Worm (Caenorhabditis elegans) whole organism, L1 larva: ENCODE data around the gene daf-12.

Experiments
- aha-1 ChIP-seq: fragments of 150-350 bp; optimal IDR thresholded peaks from 2 replicates; lab custom pipeline; 2014; ENCODE audit warnings: missing biosample characterization, missing genetic modification characterization
- ama-1 ChIP-seq: fragments of 150-350 bp; optimal IDR thresholded peaks from 2 replicates; lab custom pipeline; 2014
- blmp-1 ChIP-seq: fragments of 150-350 bp; optimal IDR thresholded peaks from 2 replicates; lab custom pipeline; 2014; ENCODE audit warnings: missing biosample characterization, missing genetic modification characterization
- ceh-88 ChIP-seq: fragments of 200-800 bp; sonication (Bioruptor generic); IDR thresholded peaks from 2 replicates; pipeline ENCODE4 v1.3.6; 2022; ENCODE audit warnings: missing genetic modification characterization, missing compliant biosample characterization
- lin-35 ChIP-seq, 2 experiments: fragments of 150-350 bp; optimal IDR thresholded peaks; 2 replicates each; lab custom pipeline; 2014; ENCODE audit warnings: missing biosample characterization in 2 of 2, missing genetic modification characterization in 2 of 2, missing genetic modification reagents in 2 of 2
- nhr-20 ChIP-seq: sonication (generic microtip); optimal IDR thresholded peaks from 2 replicates; lab custom pipeline; 2016; ENCODE audit warnings: mild to moderate bottlenecking, missing genetic modification characterization, missing compliant biosample characterization
- nhr-28 ChIP-seq: fragments of 150-350 bp; optimal IDR thresholded peaks from 2 replicates; lab custom pipeline; 2014; ENCODE audit warnings: missing biosample characterization, missing genetic modification characterization
- sox-4 ChIP-seq: sonication (generic microtip); optimal IDR thresholded peaks from 2 replicates; lab custom pipeline; 2016; ENCODE audit warnings: missing genetic modification characterization, missing compliant biosample characterization
- tbx-2 ChIP-seq: sonication (generic microtip); optimal IDR thresholded peaks from 2 replicates; lab custom pipeline; 2016; ENCODE audit warnings: missing genetic modification characterization, missing compliant biosample characterization
- unc-62 ChIP-seq: fragments of 150-350 bp; optimal IDR thresholded peaks from 2 replicates; lab custom pipeline; 2014; ENCODE audit warnings: missing biosample characterization, missing genetic modification reagents, missing genetic modification characterization
- unc-86 ChIP-seq: sonication (generic microtip); optimal IDR thresholded peaks from 2 replicates; lab custom pipeline; 2016; ENCODE audit warnings: missing genetic modification characterization, missing compliant biosample characterization
- ztf-11 ChIP-seq, 2 experiments: sonication (generic microtip); optimal IDR thresholded peaks; 2 replicates each; lab custom pipeline; 2016 to 2017; ENCODE audit warnings: missing genetic modification characterization in 2 of 2, missing biosample characterization in 1 of 2, missing compliant biosample characterization in 1 of 2
- ztf-4 ChIP-seq: fragments of 150-350 bp; optimal IDR thresholded peaks from 2 replicates; lab custom pipeline; 2014; ENCODE audit warnings: missing biosample characterization, missing genetic modification characterization

- no peak for TF ChIP-seq ztf-4
- TF ChIP-seq nhr-20 (tag; lab: Kevin White, UChicago), result no peak
- no peak for TF ChIP-seq ama-1 (lab: Kevin White, UChicago)
- TF ChIP-seq lin-35 (GFP tag; optimal IDR thresholded peaks at IDR 0.05; lab: Kevin White, UChicago), result no peak
- no peak for TF ChIP-seq unc-86 (tag; lab: Kevin White, UChicago)
- no peak for TF ChIP-seq tbx-2 (tag; lab: Kevin White, UChicago)
- TF ChIP-seq ztf-11 (tag; optimal IDR thresholded peaks at IDR 0.05; lab: Kevin White, UChicago), result no peak
- no peak for TF ChIP-seq nhr-28 (tag; lab: Kevin White, UChicago)
- no peak for TF ChIP-seq sox-4
- TF ChIP-seq aha-1 (tag; lab: Kevin White, UChicago), result no peak
- TF ChIP-seq ceh-88 (GFP tag; lab: Robert Waterston, UW), result no peak
- TF ChIP-seq blmp-1 (tag; lab: Kevin White, UChicago), result no peak
- no peak for TF ChIP-seq unc-62 (GFP tag; lab: Kevin White, UChicago)
Measured at ce11 chrX:10616041-10616440, 19.7 kb upstream of the daf-12 start.
